Worm (Caenorhabditis elegans): ENCODE results near the gene F46E10.3.

DNA sequence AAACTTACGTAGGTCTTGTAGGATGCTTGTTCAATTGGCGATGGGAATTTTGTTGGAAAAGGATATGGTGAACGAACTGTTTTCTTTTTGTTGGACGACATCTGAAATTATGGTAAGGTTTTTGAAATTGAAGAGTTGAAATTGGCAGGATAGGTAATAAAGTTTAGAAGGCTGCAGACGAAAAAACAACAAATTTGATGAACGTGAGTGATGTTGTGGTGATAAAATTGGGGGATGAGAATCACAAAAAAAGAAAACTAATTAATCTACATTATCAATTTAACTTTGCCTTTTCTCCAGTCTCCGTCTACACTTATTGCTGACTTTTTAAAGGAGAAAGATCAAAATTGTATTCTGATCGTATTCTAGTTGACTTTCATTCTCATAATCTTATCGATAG is 24.3 kb upstream of the F46E10.3 start, which contains the start of gene cpt-6:
- TF ChIP-seq him-1 (tag; optimal IDR thresholded peaks at IDR 0.05) (no peak), W03F9.2 (tag; optimal IDR thresholded peaks at IDR 0.05) (no peak)

Measured in whole organism, L4/young adult.